Worm (Caenorhabditis elegans) whole organism, late embryonic: ENCODE results near the gene atn-1.

ENCODE experiments used
- C08G9.2 ChIP-seq: sonication (generic microtip); optimal IDR thresholded peaks from 2 replicates; lab custom pipeline; 2016; ENCODE audit warnings: mild to moderate bottlenecking, missing genetic modification characterization, moderate library complexity, missing compliant biosample characterization
- K02D7.2 ChIP-seq: sonication (generic microtip); optimal IDR thresholded peaks from 2 replicates; lab custom pipeline; 2017; ENCODE audit warnings: mild to moderate bottlenecking, missing genetic modification characterization, missing compliant biosample characterization
- ama-1 ChIP-seq: fragments of 150-350 bp; optimal IDR thresholded peaks from 2 replicates; lab custom pipeline; 2014
- ceh-14 ChIP-seq: sonication (generic microtip); optimal IDR thresholded peaks from 2 replicates; lab custom pipeline; 2016; ENCODE audit warnings: missing genotype, missing genetic modification characterization, missing compliant biosample characterization
- ceh-2 ChIP-seq: sonication (generic microtip); optimal IDR thresholded peaks from 2 replicates; lab custom pipeline; 2016; ENCODE audit warnings: missing genotype, missing genetic modification characterization, missing compliant biosample characterization
- ceh-24 ChIP-seq: sonication (generic microtip); optimal IDR thresholded peaks from 2 replicates; lab custom pipeline; 2016; ENCODE audit warnings: mild to moderate bottlenecking, missing genetic modification characterization, missing compliant biosample characterization
- ceh-31 ChIP-seq: sonication (generic microtip); optimal IDR thresholded peaks from 2 replicates; lab custom pipeline; 2016; ENCODE audit warnings: missing genetic modification characterization, missing compliant biosample characterization
- ceh-34 ChIP-seq: sonication (generic microtip); optimal IDR thresholded peaks from 2 replicates; lab custom pipeline; 2016; ENCODE audit warnings: mild to moderate bottlenecking, missing genetic modification characterization, missing compliant biosample characterization
- ceh-48 ChIP-seq: sonication (generic microtip); optimal IDR thresholded peaks from 2 replicates; lab custom pipeline; 2016; ENCODE audit warnings: missing genetic modification characterization, inconsistent platforms, missing compliant biosample characterization
- ceh-6 ChIP-seq: fragments of 200-800 bp; sonication (Bioruptor generic); optimal IDR thresholded peaks from 2 replicates; lab custom pipeline; 2018; ENCODE audit warnings: mild to moderate bottlenecking, missing genetic modification characterization, missing compliant biosample characterization
- che-1 ChIP-seq: sonication (generic microtip); optimal IDR thresholded peaks from 2 replicates; lab custom pipeline; 2016; ENCODE audit warnings: mild to moderate bottlenecking, missing genetic modification characterization, missing compliant biosample characterization
- dmd-4 ChIP-seq: sonication (generic microtip); optimal IDR thresholded peaks from 2 replicates; lab custom pipeline; 2016; ENCODE audit warnings: borderline replicate concordance, missing genetic modification characterization, missing compliant biosample characterization
- dve-1 ChIP-seq: sonication (generic microtip); optimal IDR thresholded peaks from 2 replicates; lab custom pipeline; 2017; ENCODE audit warnings: antibody characterized with exemption, mild to moderate bottlenecking, missing genetic modification characterization, missing compliant biosample characterization
- elt-4 ChIP-seq: sonication (generic microtip); optimal IDR thresholded peaks from 2 replicates; lab custom pipeline; 2016; ENCODE audit warnings: missing genetic modification characterization, missing compliant biosample characterization
- ets-4 ChIP-seq: sonication (generic microtip); optimal IDR thresholded peaks from 2 replicates; lab custom pipeline; 2016; ENCODE audit warnings: missing genetic modification characterization, missing compliant biosample characterization
- fkh-10 ChIP-seq: fragments of 150-350 bp; optimal IDR thresholded peaks from 2 replicates; lab custom pipeline; 2014; ENCODE audit warnings: missing biosample characterization, missing genetic modification reagents, missing genetic modification characterization
- hlh-13 ChIP-seq: fragments of 200-800 bp; sonication (Bioruptor generic); optimal IDR thresholded peaks from 2 replicates; lab custom pipeline; 2018; ENCODE audit warnings: mild to moderate bottlenecking, missing genetic modification characterization, missing compliant biosample characterization
- hlh-15 ChIP-seq: sonication (generic microtip); optimal IDR thresholded peaks from 2 replicates; lab custom pipeline; 2016; ENCODE audit warnings: missing genetic modification characterization, missing compliant biosample characterization
- hlh-30 ChIP-seq: sonication (generic microtip); optimal IDR thresholded peaks from 2 replicates; lab custom pipeline; 2017; ENCODE audit warnings: antibody characterized with exemption, missing genetic modification characterization, missing compliant biosample characterization; ENCODE audit not compliant: insufficient read depth
- lin-11 ChIP-seq: fragments of 200-800 bp; sonication (Bioruptor generic); optimal IDR thresholded peaks from 2 replicates; lab custom pipeline; 2018; ENCODE audit warnings: mild to moderate bottlenecking, missing genetic modification characterization, missing compliant biosample characterization
- madf-2 ChIP-seq: sonication (generic microtip); optimal IDR thresholded peaks from 2 replicates; lab custom pipeline; 2017; ENCODE audit warnings: missing genetic modification characterization, missing compliant biosample characterization
- nfya-1 ChIP-seq: sonication (generic microtip); optimal IDR thresholded peaks from 2 replicates; lab custom pipeline; 2017; ENCODE audit warnings: missing genetic modification characterization, mild to moderate bottlenecking, missing compliant biosample characterization, antibody characterized with exemption, moderate library complexity
- pag-3 ChIP-seq: sonication (generic microtip); optimal IDR thresholded peaks from 2 replicates; lab custom pipeline; 2016; ENCODE audit warnings: missing compliant biosample characterization, missing genetic modification characterization, borderline replicate concordance
- pat-9 ChIP-seq: fragments of 200-800 bp; sonication (Bioruptor generic); optimal IDR thresholded peaks from 2 replicates; lab custom pipeline; 2018; ENCODE audit warnings: mild to moderate bottlenecking, missing genetic modification characterization, moderate library complexity, missing compliant biosample characterization
- pha-4 ChIP-seq: fragments of 150-350 bp; optimal IDR thresholded peaks from 2 replicates; lab custom pipeline; 2018; ENCODE audit warnings: missing biosample characterization, missing genetic modification reagents, missing genetic modification characterization
- ref-2 ChIP-seq: sonication (generic microtip); optimal IDR thresholded peaks from 2 replicates; lab custom pipeline; 2016; ENCODE audit warnings: missing genetic modification characterization, missing compliant biosample characterization
- sox-2 ChIP-seq: fragments of 200-800 bp; sonication (Bioruptor generic); IDR thresholded peaks from 2 replicates; pipeline ENCODE4 v1.3.6; 2022; ENCODE audit warnings: missing genetic modification reagents, missing genetic modification characterization, missing compliant biosample characterization
- sox-4 ChIP-seq: sonication (generic microtip); optimal IDR thresholded peaks from 2 replicates; lab custom pipeline; 2017; ENCODE audit warnings: mild to moderate bottlenecking, missing genetic modification characterization, inconsistent platforms, missing compliant biosample characterization
- syd-9 ChIP-seq: sonication (generic microtip); optimal IDR thresholded peaks from 2 replicates; lab custom pipeline; 2016; ENCODE audit warnings: mild to moderate bottlenecking, missing genetic modification characterization, moderate library complexity, missing compliant biosample characterization
- ttx-3 ChIP-seq: sonication (generic microtip); optimal IDR thresholded peaks from 2 replicates; lab custom pipeline; 2016; ENCODE audit warnings: missing genetic modification reagents, missing genetic modification characterization, missing compliant biosample characterization
- unc-3 ChIP-seq, 2 experiments: fragments of 200-800 bp in 1 of 2; sonication (Bioruptor generic) in 1 of 2; sonication (generic microtip) in 1 of 2; conservative IDR thresholded peaks in 1 of 2; optimal IDR thresholded peaks in 1 of 2; 2 replicates each; pipeline versions ENCODE4 v1.3.6 to Lab custom; 2016 to 2022; ENCODE audit warnings: missing compliant biosample characterization in 2 of 2, missing genetic modification characterization in 2 of 2, missing genetic modification reagents in 1 of 2
- unc-42 ChIP-seq: sonication (generic microtip); optimal IDR thresholded peaks from 2 replicates; lab custom pipeline; 2016; ENCODE audit warnings: missing genotype, missing genetic modification characterization, missing compliant biosample characterization
- unc-55 ChIP-seq: sonication (generic microtip); optimal IDR thresholded peaks from 2 replicates; lab custom pipeline; 2017; ENCODE audit warnings: missing biosample characterization, missing genetic modification reagents, missing genetic modification characterization

Gene atn-1

DNA sequence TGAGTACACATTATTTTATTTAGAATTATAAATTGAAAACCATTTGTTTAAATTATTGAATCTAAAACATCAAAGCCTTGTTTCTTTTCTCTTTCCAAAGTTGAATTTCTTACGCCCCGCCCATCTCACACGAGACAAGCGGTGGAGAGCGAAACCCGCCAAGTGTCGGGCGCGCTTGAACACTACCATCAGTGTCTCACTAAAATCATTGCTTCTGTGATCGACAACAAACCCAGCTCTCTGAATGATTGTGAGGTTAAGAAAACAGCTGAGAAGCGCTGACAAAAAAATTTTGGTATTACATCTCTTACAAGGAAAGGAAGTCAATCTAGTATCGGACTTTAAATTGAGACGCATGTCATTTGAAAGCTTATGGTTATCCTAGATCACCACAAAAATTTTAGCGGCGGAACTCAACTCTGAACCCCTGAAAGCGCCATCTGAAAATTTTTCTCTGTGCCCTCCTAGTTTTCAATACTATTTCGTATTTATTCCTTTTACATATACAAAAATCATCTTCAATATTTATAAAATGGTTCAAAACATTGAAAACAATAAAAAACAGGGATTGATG is 12.9 kb downstream of the atn-1 start:
- TF ChIP-seq sox-2 (GFP tag; lab: Robert Waterston, UW) (no peak), unc-42 (tag; lab: Kevin White, UChicago) (no peak), pat-9 (tag; lab: Kevin White, UChicago) (no peak), ceh-14 (tag; lab: Kevin White, UChicago) (no peak), K02D7.2 (no peak), unc-3 (GFP tag; conservative IDR thresholded peaks at IDR 0.05; lab: Robert Waterston, UW) (no peak), unc-3 (tag; optimal IDR thresholded peaks at IDR 0.05; lab: Kevin White, UChicago) (no peak), dmd-4 (tag; lab: Kevin White, UChicago) (no peak), ceh-31 (tag; lab: Kevin White, UChicago) (no peak), nfya-1 (tag; lab: Kevin White, UChicago) (no peak), ref-2 (tag; lab: Kevin White, UChicago) (no peak), che-1 (tag; lab: Kevin White, UChicago) (no peak), sox-4 (tag; lab: Kevin White, UChicago) (no peak), ceh-6 (GFP tag; lab: Kevin White, UChicago) (no peak), ttx-3 (tag; lab: Kevin White, UChicago) (no peak), syd-9 (tag; lab: Kevin White, UChicago) (no peak), C08G9.2 (tag; lab: Kevin White, UChicago) (no peak), ceh-24 (tag; lab: Kevin White, UChicago) (no peak), lin-11 (no peak), dve-1 (tag; lab: Kevin White, UChicago) (no peak), unc-55 (GFP tag; lab: Kevin White, UChicago) (no peak)

DNA sequence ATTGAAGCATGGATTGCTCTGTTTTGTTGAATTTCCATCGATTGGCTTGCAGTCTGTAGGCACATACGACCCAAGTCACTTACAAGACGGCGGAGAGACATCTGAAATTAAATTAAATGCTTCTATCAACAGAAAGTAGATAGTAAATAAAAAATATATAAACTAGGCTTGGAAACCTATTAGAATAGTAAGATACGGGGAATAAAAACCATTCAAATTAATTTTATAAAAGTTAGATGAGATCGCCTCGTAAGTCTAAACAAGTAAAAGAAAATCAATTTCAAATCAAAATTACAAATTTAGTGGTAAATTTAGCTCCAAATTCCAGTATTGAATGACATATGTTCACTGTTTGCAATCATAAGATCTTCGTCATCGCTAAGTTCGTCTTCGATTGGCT is 16.3 kb downstream of the atn-1 start, which contains the start of gene mrps-11:
mrps-11 (minus strand) TSS at position 101 of the 400 bp plus-strand sequence.
- no peak for TF ChIP-seq dve-1 (tag; lab: Kevin White, UChicago)
- TF ChIP-seq, all 69 proteins: peak for 0

DNA sequence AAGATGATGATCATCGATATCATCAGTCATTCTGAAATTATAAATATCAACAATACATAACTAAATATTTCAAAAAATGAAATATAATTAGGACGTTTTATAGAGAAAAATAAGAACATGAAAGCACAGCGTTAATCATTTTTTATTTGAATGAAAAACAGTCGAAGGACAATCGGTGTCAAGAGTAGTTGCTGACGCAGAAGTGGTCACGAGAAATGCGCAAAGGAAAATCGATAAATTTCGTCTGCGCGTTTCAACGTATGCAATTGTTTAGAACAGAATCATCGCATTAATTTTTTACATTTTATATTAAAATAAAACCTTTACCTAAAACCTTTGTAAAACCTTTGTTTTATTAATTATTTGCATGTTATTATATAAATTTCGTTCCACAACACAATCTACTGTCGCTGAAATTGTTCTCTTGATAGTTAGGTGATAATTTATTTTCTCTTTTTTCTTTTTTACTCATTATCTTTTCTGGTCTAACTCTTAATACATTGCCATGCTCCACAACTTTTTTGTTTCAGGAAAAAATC is 19.6 kb downstream of the atn-1 start, which contains the start of the genes W04D2.4 and rbm-25:
W04D2.4 (minus strand) TSS at position 31 of the 539 bp plus-strand sequence.
rbm-25 (plus strand) TSS at position 489 of the 539 bp plus-strand sequence.
- TF ChIP-seq pha-4 (tag; lab: Kevin White, UChicago): no peak
- peak; percentile 25 for TF ChIP-seq hlh-30 (tag; lab: Kevin White, UChicago)
- TF ChIP-seq ceh-48 (tag; lab: Kevin White, UChicago): peak; percentile 97

DNA sequence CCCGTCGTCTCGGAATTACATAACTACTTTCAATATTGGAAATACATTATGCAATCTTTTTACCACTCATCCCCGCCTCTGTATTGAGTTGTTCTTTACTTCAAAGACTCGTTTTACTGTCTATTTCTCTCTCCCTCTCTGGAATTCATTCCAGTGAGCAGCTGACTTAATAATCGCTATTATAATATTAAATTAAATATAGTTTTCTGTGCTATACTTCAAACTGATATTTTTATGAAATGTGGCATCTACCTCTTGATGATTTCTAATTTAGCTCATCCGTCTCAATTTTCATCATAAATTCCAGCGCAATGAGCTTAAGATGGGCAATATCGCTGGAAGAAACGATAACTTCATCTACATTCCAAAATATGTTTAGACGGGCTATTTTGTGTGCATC is 25.3 kb downstream of the atn-1 start, which contains the start of gene T28H10.1:
T28H10.1 (plus strand) TSS at position 301 of the 400 bp plus-strand sequence.
- TF ChIP-seq ceh-2 (tag; lab: Kevin White, UChicago) (no peak), fkh-10 (GFP tag; lab: Kevin White, UChicago) (no peak), pag-3 (tag; lab: Kevin White, UChicago) (no peak), elt-4 (no peak), madf-2 (tag; lab: Kevin White, UChicago) (no peak), ceh-24 (tag; lab: Kevin White, UChicago) (no peak), ceh-34 (tag; lab: Kevin White, UChicago) (no peak), hlh-13 (GFP tag; lab: Kevin White, UChicago) (no peak), ets-4 (tag; lab: Kevin White, UChicago) (no peak)

DNA sequence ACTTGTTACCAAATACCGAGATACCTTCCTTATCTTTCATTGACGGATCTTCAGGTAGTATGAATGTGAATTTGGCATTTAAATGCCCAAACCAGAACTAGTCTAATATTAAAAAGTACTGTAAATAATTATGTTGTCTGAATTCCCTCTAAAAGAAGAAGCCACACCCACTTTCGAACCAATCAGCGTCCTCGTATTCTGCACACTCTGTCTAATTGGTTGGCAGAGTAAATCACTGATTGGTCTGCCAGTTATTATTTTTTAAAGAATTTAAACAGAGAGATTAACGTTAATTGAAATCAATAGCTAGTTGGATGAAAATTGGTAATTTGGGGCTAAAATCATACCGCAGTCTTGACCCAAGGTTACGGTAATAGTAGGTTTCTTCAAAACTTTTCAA is 27.5 kb downstream of the atn-1 start:
- TF ChIP-seq K02D7.2 (no peak), hlh-15 (tag; lab: Kevin White, UChicago) (no peak), ama-1 (no peak), nfya-1 (tag; lab: Kevin White, UChicago) (peak; percentile 50)
